Fruit fly (Drosophila melanogaster): ENCODE data around the gene rump.
A peak's percentile ranks its signal among the peaks of the same experiment; 100 is the strongest.

Gene rump

dm6 chr3R:9459385-9460285, 50.5 kb downstream of the rump start (continued):
- 0 out of 2 replicates have a peak, but pooled peaks have one; percentile 49 for TF ChIP-seq ranshi (GFP tag; IDR thresholded peaks at IDR 0.05)
- peak; percentile 55 for TF ChIP-seq Bteb2 (GFP tag; optimal IDR thresholded peaks at IDR 0.05)
- TF ChIP-seq CG42726 (GFP tag; IDR thresholded peaks at IDR 0.05; ENCODE audit: partially characterized antibody): no peak
- TF ChIP-seq tin (GFP tag; optimal IDR thresholded peaks at IDR 0.05): peak; percentile 61
- peak; percentile 69 for TF ChIP-seq bcd (GFP tag; optimal IDR thresholded peaks at IDR 0.05)
- peak; percentile 56 for TF ChIP-seq CG13775 (GFP tag; optimal IDR thresholded peaks at IDR 0.05)
- TF ChIP-seq CG18262 (tag; optimal IDR thresholded peaks at IDR 0.05): peak; percentile 64
- TF ChIP-seq CG10147 (GFP tag; optimal IDR thresholded peaks at IDR 0.05): peak; percentile 84
- no peak for TF ChIP-seq cg (GFP tag; optimal IDR thresholded peaks at IDR 0.05)
- peak; percentile 8 for TF ChIP-seq Atf-2 (GFP tag; optimal IDR thresholded peaks at IDR 0.05)
- TF ChIP-seq PHDP (tag; optimal IDR thresholded peaks at IDR 0.05): peak; percentile 76
- no peak for TF ChIP-seq CG14860 (GFP tag; IDR thresholded peaks at IDR 0.05; ENCODE audit: partially characterized antibody)
- TF ChIP-seq Xrp1 (GFP tag; IDR thresholded peaks at IDR 0.05): peak; percentile 62
- TF ChIP-seq amos (GFP tag; IDR thresholded peaks at IDR 0.05; ENCODE audit: partially characterized antibody): no peak
- TF ChIP-seq Sox100B (GFP tag; optimal IDR thresholded peaks at IDR 0.05): peak; percentile 75
- TF ChIP-seq CG8765 (GFP tag; IDR thresholded peaks at IDR 0.05): no peak
- TF ChIP-seq CG12769 (tag; optimal IDR thresholded peaks at IDR 0.05): peak; percentile 78
- peak; percentile 87 for TF ChIP-seq sug (tag; optimal IDR thresholded peaks at IDR 0.05)
- TF ChIP-seq CG2120 (GFP tag; optimal IDR thresholded peaks at IDR 0.05): peak; percentile 86
- peak; percentile 39 for TF ChIP-seq chn (GFP tag; optimal IDR thresholded peaks at IDR 0.05)
- TF ChIP-seq Sry-β (GFP tag; optimal IDR thresholded peaks at IDR 0.05): no peak
- peak; percentile 68 for TF ChIP-seq vvl (GFP tag; IDR thresholded peaks at IDR 0.05)
- TF ChIP-seq ato (GFP tag; IDR thresholded peaks at IDR 0.05; ENCODE audit: partially characterized antibody): no peak
- TF ChIP-seq CG15696 (tag; optimal IDR thresholded peaks at IDR 0.05): peak; percentile 4
- TF ChIP-seq CG30431 (GFP tag; optimal IDR thresholded peaks at IDR 0.05): peak; percentile 13
- TF ChIP-seq nerfin-1 (tag; optimal IDR thresholded peaks at IDR 0.05): peak; percentile 51
- peak in 1 of 2 experiments; percentile 37 for TF ChIP-seq Eip74EF (GFP tag; optimal IDR thresholded peaks at IDR 0.05)
- TF ChIP-seq dati (GFP tag; IDR thresholded peaks at IDR 0.05): no peak
- TF ChIP-seq MTF-1 (GFP tag; optimal IDR thresholded peaks at IDR 0.05; ENCODE audit: borderline replicate concordance): no peak
- no peak for TF ChIP-seq lola (GFP tag; optimal IDR thresholded peaks at IDR 0.05)
- TF ChIP-seq gt (GFP tag; IDR thresholded peaks at IDR 0.05): no peak
- TF ChIP-seq Abd-B (GFP tag; optimal IDR thresholded peaks at IDR 0.05): no peak
- peak; percentile 15 for TF ChIP-seq her (GFP tag; optimal IDR thresholded peaks at IDR 0.05)
- no peak for TF ChIP-seq CG2202 (tag; optimal IDR thresholded peaks at IDR 0.05)
- peak; percentile 6 for TF ChIP-seq twi (tag; optimal IDR thresholded peaks at IDR 0.05)
- peak; percentile 25 for TF ChIP-seq CG9437 (GFP tag; optimal IDR thresholded peaks at IDR 0.05)
- peak; percentile 88 for TF ChIP-seq Deaf1 (tag; optimal IDR thresholded peaks at IDR 0.05)
- TF ChIP-seq E2f1 (GFP tag; IDR thresholded peaks at IDR 0.05): peak; percentile 32; the same call in 1 of the 2 replicates
- TF ChIP-seq CTCF (GFP tag; optimal IDR thresholded peaks at IDR 0.05): peak; percentile 0
- no peak for TF ChIP-seq sd (tag; optimal IDR thresholded peaks at IDR 0.05)
- TF ChIP-seq CG5953 (GFP tag; IDR thresholded peaks at IDR 0.05): no peak
- peak; percentile 92 for TF ChIP-seq CG10543 (GFP tag; optimal IDR thresholded peaks at IDR 0.05)
- TF ChIP-seq grau (tag; optimal IDR thresholded peaks at IDR 0.05): peak; percentile 81
- TF ChIP-seq Lpt (GFP tag; optimal IDR thresholded peaks at IDR 0.05): no peak
- TF ChIP-seq sna (GFP tag; IDR thresholded peaks at IDR 0.05; ENCODE audit: partially characterized antibody): no peak
- peak; percentile 77 for TF ChIP-seq stc (GFP tag; IDR thresholded peaks at IDR 0.05)
- TF ChIP-seq peb (GFP tag; IDR thresholded peaks at IDR 0.05): 0 out of 2 replicates have a peak, but pooled peaks have one; percentile 6
- no peak for TF ChIP-seq CG11560 (tag; IDR thresholded peaks at IDR 0.05)
